Worm (Caenorhabditis elegans) whole organism, L1 larva: Measurements from ENCODE around the gene Y6D1A.2.

ENCODE experiments used
- C16A3.4 ChIP-seq: fragments of 150-350 bp; optimal IDR thresholded peaks from 2 replicates; lab custom pipeline; 2014; ENCODE audit warnings: missing biosample characterization, missing genetic modification characterization
- C34B4.2 ChIP-seq: sonication (generic microtip); optimal IDR thresholded peaks from 2 replicates; lab custom pipeline; 2017; ENCODE audit warnings: mild to moderate bottlenecking, missing genetic modification characterization, missing compliant biosample characterization
- aha-1 ChIP-seq: fragments of 150-350 bp; optimal IDR thresholded peaks from 2 replicates; lab custom pipeline; 2014; ENCODE audit warnings: missing biosample characterization, missing genetic modification characterization
- alr-1 ChIP-seq: fragments of 200-800 bp; sonication (Bioruptor generic); optimal IDR thresholded peaks from 2 replicates; lab custom pipeline; 2018; ENCODE audit warnings: borderline replicate concordance, mild to moderate bottlenecking, missing genetic modification characterization, missing compliant biosample characterization
- aly-2 ChIP-seq: fragments of 150-350 bp; optimal IDR thresholded peaks from 2 replicates; lab custom pipeline; 2014; ENCODE audit warnings: missing biosample characterization, missing genetic modification characterization
- ama-1 ChIP-seq: fragments of 150-350 bp; optimal IDR thresholded peaks from 2 replicates; lab custom pipeline; 2014
- blmp-1 ChIP-seq: fragments of 150-350 bp; optimal IDR thresholded peaks from 2 replicates; lab custom pipeline; 2014; ENCODE audit warnings: missing biosample characterization, missing genetic modification characterization
- ceh-63 ChIP-seq: fragments of 200-800 bp; sonication (Bioruptor generic); optimal IDR thresholded peaks from 2 replicates; lab custom pipeline; 2018; ENCODE audit warnings: mild to moderate bottlenecking, missing genetic modification characterization, missing compliant biosample characterization
- ceh-82 ChIP-seq, 3 experiments: fragments of 150-350 bp in 1 of 3; sonication (generic microtip) in 2 of 3; optimal IDR thresholded peaks; 2 replicates each; lab custom pipeline; 2014 to 2017; ENCODE audit warnings: missing biosample characterization in 3 of 3, missing genetic modification characterization in 3 of 3
- ceh-88 ChIP-seq: fragments of 200-800 bp; sonication (Bioruptor generic); IDR thresholded peaks from 2 replicates; pipeline ENCODE4 v1.3.6; 2022; ENCODE audit warnings: missing genetic modification characterization, missing compliant biosample characterization
- ceh-90 ChIP-seq: sonication (generic microtip); optimal IDR thresholded peaks from 2 replicates; lab custom pipeline; 2016; ENCODE audit warnings: missing genetic modification characterization, missing compliant biosample characterization
- dpl-1 ChIP-seq, 3 experiments: fragments of 150-350 bp in 2 of 3; sonication (generic microtip) in 1 of 3; optimal IDR thresholded peaks; 2 replicates each; lab custom pipeline; 2014 to 2017; ENCODE audit warnings: missing biosample characterization in 3 of 3, missing genetic modification characterization in 3 of 3, missing genetic modification reagents in 3 of 3
- dsc-1 ChIP-seq: sonication (generic microtip); optimal IDR thresholded peaks from 2 replicates; lab custom pipeline; 2016; ENCODE audit warnings: mild to moderate bottlenecking, missing genetic modification characterization, missing compliant biosample characterization
- egl-13 ChIP-seq: sonication (generic microtip); optimal IDR thresholded peaks from 2 replicates; lab custom pipeline; 2016; ENCODE audit warnings: missing genotype, missing genetic modification reagents, missing genetic modification characterization, missing compliant biosample characterization
- egl-27 ChIP-seq, 2 experiments: fragments of 150-350 bp in 1 of 2; sonication (generic microtip); optimal IDR thresholded peaks; 3 replicates each; lab custom pipeline; 2017 to 2018; ENCODE audit warnings: missing biosample characterization in 2 of 2, missing genetic modification characterization in 2 of 2, missing genetic modification reagents in 2 of 2
- elt-2 ChIP-seq: sonication (generic microtip); optimal IDR thresholded peaks from 2 replicates; lab custom pipeline; 2016; ENCODE audit warnings: missing genetic modification characterization, mild to moderate bottlenecking, inconsistent platforms, missing compliant biosample characterization, missing genetic modification reagents
- elt-3 ChIP-seq, 6 experiments: fragments of 150-350 bp in 1 of 6; sonication (generic microtip); optimal IDR thresholded peaks; 2 replicates each; lab custom pipeline; 2017 to 2018; ENCODE audit warnings: missing biosample characterization in 6 of 6, missing genetic modification characterization in 6 of 6, inconsistent platforms in 1 of 6
- ets-5 ChIP-seq: fragments of 200-800 bp; sonication (Bioruptor generic); IDR thresholded peaks from 2 replicates; pipeline ENCODE4 v1.3.6; 2022; ENCODE audit warnings: missing genetic modification characterization, missing compliant biosample characterization
- fkh-4 ChIP-seq: sonication (generic microtip); optimal IDR thresholded peaks from 2 replicates; lab custom pipeline; 2016; ENCODE audit warnings: missing compliant biosample characterization, missing genetic modification characterization, borderline replicate concordance
- fkh-8 ChIP-seq: sonication (generic microtip); optimal IDR thresholded peaks from 2 replicates; lab custom pipeline; 2016; ENCODE audit warnings: mild to moderate bottlenecking, missing genetic modification characterization, missing compliant biosample characterization
- grh-1 ChIP-seq: fragments of 200-800 bp; sonication (Bioruptor generic); IDR thresholded peaks from 2 replicates; pipeline ENCODE4 v1.3.6; 2022; ENCODE audit warnings: missing genetic modification reagents, missing genetic modification characterization, missing compliant biosample characterization
- hlh-4 ChIP-seq: sonication (generic microtip); optimal IDR thresholded peaks from 2 replicates; lab custom pipeline; 2016; ENCODE audit warnings: mild to moderate bottlenecking, missing genetic modification characterization, missing compliant biosample characterization
- isw-1 ChIP-seq: fragments of 200-800 bp; sonication (Bioruptor generic); IDR thresholded peaks from 2 replicates; pipeline ENCODE4 v1.3.6; 2022; ENCODE audit warnings: missing genetic modification characterization, missing compliant biosample characterization
- lin-13 ChIP-seq: fragments of 150-350 bp; optimal IDR thresholded peaks from 2 replicates; lab custom pipeline; 2014; ENCODE audit warnings: missing biosample characterization, missing genetic modification reagents, missing genetic modification characterization
- lin-14 ChIP-seq: fragments of 200-800 bp; sonication (Bioruptor generic); optimal IDR thresholded peaks from 2 replicates; lab custom pipeline; 2018; ENCODE audit warnings: mild to moderate bottlenecking, missing genetic modification characterization, moderate library complexity, missing compliant biosample characterization
- lir-3 ChIP-seq: sonication (generic microtip); optimal IDR thresholded peaks from 2 replicates; lab custom pipeline; 2016; ENCODE audit warnings: mild to moderate bottlenecking, missing genetic modification characterization, moderate library complexity, missing compliant biosample characterization; ENCODE audit not compliant: poor library complexity
- lsy-2 ChIP-seq, 2 experiments: fragments of 150-350 bp; optimal IDR thresholded peaks; 2 replicates each; lab custom pipeline; 2014; ENCODE audit warnings: missing biosample characterization in 2 of 2, missing genetic modification characterization in 2 of 2
- mab-9 ChIP-seq: fragments of 200-800 bp; sonication (Bioruptor generic); IDR thresholded peaks from 2 replicates; pipeline ENCODE4 v1.3.6; 2022; ENCODE audit warnings: missing genetic modification reagents, missing genetic modification characterization, missing compliant biosample characterization
- mep-1 ChIP-seq: fragments of 150-350 bp; optimal IDR thresholded peaks from 2 replicates; lab custom pipeline; 2014; ENCODE audit warnings: missing biosample characterization, missing genetic modification characterization
- nhr-19 ChIP-seq: fragments of 200-800 bp; sonication (Bioruptor generic); conservative IDR thresholded peaks from 2 replicates; pipeline ENCODE4 v1.3.6; 2022; ENCODE audit warnings: missing genetic modification characterization, missing compliant biosample characterization
- nhr-20 ChIP-seq: sonication (generic microtip); optimal IDR thresholded peaks from 2 replicates; lab custom pipeline; 2016; ENCODE audit warnings: mild to moderate bottlenecking, missing genetic modification characterization, missing compliant biosample characterization
- nhr-28 ChIP-seq: fragments of 150-350 bp; optimal IDR thresholded peaks from 2 replicates; lab custom pipeline; 2014; ENCODE audit warnings: missing biosample characterization, missing genetic modification characterization
- nhr-71 ChIP-seq: sonication (generic microtip); optimal IDR thresholded peaks from 2 replicates; lab custom pipeline; 2016; ENCODE audit warnings: mild to moderate bottlenecking, missing genetic modification characterization, moderate library complexity, missing compliant biosample characterization
- nhr-77 ChIP-seq: fragments of 150-350 bp; optimal IDR thresholded peaks from 2 replicates; lab custom pipeline; 2014; ENCODE audit warnings: missing biosample characterization, missing genetic modification characterization
- nhr-85 ChIP-seq: sonication (generic microtip); peaks from one replicate; lab custom pipeline; 2016; ENCODE audit warnings: missing genetic modification characterization, inconsistent platforms, missing compliant biosample characterization
- nhr-90 ChIP-seq: sonication (generic microtip); optimal IDR thresholded peaks from 2 replicates; lab custom pipeline; 2016; ENCODE audit warnings: mild to moderate bottlenecking, missing genetic modification characterization, missing compliant biosample characterization; ENCODE audit not compliant: poor library complexity
- pag-3 ChIP-seq: sonication (generic microtip); optimal IDR thresholded peaks from 2 replicates; lab custom pipeline; 2017; ENCODE audit warnings: missing genetic modification characterization, mild to moderate bottlenecking, missing compliant biosample characterization, antibody characterized with exemption, borderline replicate concordance; ENCODE audit not compliant: insufficient read depth
- pax-3 ChIP-seq: fragments of 200-800 bp; sonication (Bioruptor generic); optimal IDR thresholded peaks from 2 replicates; lab custom pipeline; 2018; ENCODE audit warnings: mild to moderate bottlenecking, missing genetic modification characterization, moderate library complexity, missing compliant biosample characterization
- pqm-1 ChIP-seq: sonication (generic microtip); optimal IDR thresholded peaks from 3 replicates; lab custom pipeline; 2017; ENCODE audit warnings: missing biosample characterization, missing genetic modification characterization
- rnt-1 ChIP-seq: sonication (generic microtip); optimal IDR thresholded peaks from 2 replicates; lab custom pipeline; 2016; ENCODE audit warnings: mild to moderate bottlenecking, missing genetic modification characterization, moderate library complexity, missing compliant biosample characterization
- snpc-4 ChIP-seq: fragments of 150-350 bp; optimal IDR thresholded peaks from 2 replicates; lab custom pipeline; 2014; ENCODE audit warnings: missing biosample characterization, missing genetic modification characterization
- snu-23 ChIP-seq: sonication (generic microtip); optimal IDR thresholded peaks from 2 replicates; lab custom pipeline; 2016; ENCODE audit warnings: missing genetic modification characterization, missing compliant biosample characterization
- sox-4 ChIP-seq: sonication (generic microtip); optimal IDR thresholded peaks from 2 replicates; lab custom pipeline; 2016; ENCODE audit warnings: missing genetic modification characterization, missing compliant biosample characterization
- sptf-1 ChIP-seq: fragments of 150-350 bp; optimal IDR thresholded peaks from 2 replicates; lab custom pipeline; 2014; ENCODE audit warnings: missing biosample characterization, missing genetic modification characterization
- tlp-1 ChIP-seq: fragments of 150-350 bp; optimal IDR thresholded peaks from 2 replicates; lab custom pipeline; 2014; ENCODE audit warnings: missing biosample characterization, missing genetic modification characterization
- unc-86 ChIP-seq: sonication (generic microtip); optimal IDR thresholded peaks from 2 replicates; lab custom pipeline; 2016; ENCODE audit warnings: missing genetic modification characterization, missing compliant biosample characterization
- unc-98 ChIP-seq: fragments of 200-800 bp; sonication (Bioruptor generic); IDR thresholded peaks from 2 replicates; pipeline ENCODE4 v1.3.6; 2022; ENCODE audit warnings: missing genetic modification characterization, missing compliant biosample characterization
- xbp-1 ChIP-seq: sonication (generic microtip); optimal IDR thresholded peaks from 2 replicates; lab custom pipeline; 2016; ENCODE audit warnings: missing genetic modification characterization, missing compliant biosample characterization

Gene Y6D1A.2

ce11 chrII:11839116-11839515 is 19.4 kb upstream of the Y6D1A.2 start:
- TF ChIP-seq ama-1 (lab: Kevin White, UChicago) = no peak
- no peak for TF ChIP-seq lir-3 (tag; lab: Kevin White, UChicago)
- no peak for TF ChIP-seq unc-86 (tag; lab: Kevin White, UChicago)
- TF ChIP-seq tlp-1 (tag; lab: Kevin White, UChicago) = no peak
- peak in 1 of 2 experiments; percentile 18 for TF ChIP-seq lsy-2 (tag; optimal IDR thresholded peaks at IDR 0.05; lab: Kevin White, UChicago)
- no peak for TF ChIP-seq C16A3.4
- TF ChIP-seq lin-13 = no peak
- no peak for TF ChIP-seq xbp-1 (tag; lab: Kevin White, UChicago)
- no peak for TF ChIP-seq mep-1 (tag; lab: Kevin White, UChicago)
- no peak for TF ChIP-seq mab-9
- no peak for TF ChIP-seq fkh-8
- TF ChIP-seq rnt-1 (tag; lab: Kevin White, UChicago) = no peak
- TF ChIP-seq ets-5 = no peak
- TF ChIP-seq nhr-85 (tag; lab: Kevin White, UChicago) = peak; percentile 89
- TF ChIP-seq nhr-90 (tag; lab: Kevin White, UChicago) = no peak
- no peak for TF ChIP-seq pax-3
- TF ChIP-seq egl-13 (tag; lab: Kevin White, UChicago) = no peak
- no peak for TF ChIP-seq ceh-82 (tag; optimal IDR thresholded peaks at IDR 0.05; lab: Kevin White, UChicago)
- no peak for TF ChIP-seq elt-2 (tag; lab: Kevin White, UChicago)
- TF ChIP-seq snu-23 (GFP tag; lab: Kevin White, UChicago) = peak; percentile 14
- TF ChIP-seq blmp-1 (tag; lab: Kevin White, UChicago) = peak; percentile 15
- TF ChIP-seq snpc-4 = no peak
- TF ChIP-seq ceh-90 (tag; lab: Kevin White, UChicago) = no peak
- peak; percentile 64 for TF ChIP-seq nhr-71 (tag; lab: Kevin White, UChicago)
- no peak for TF ChIP-seq isw-1 (GFP tag; lab: Robert Waterston, UW)
- TF ChIP-seq sptf-1 (tag; lab: Kevin White, UChicago) = no peak
- TF ChIP-seq ceh-88 = no peak
- no peak for TF ChIP-seq nhr-28
- TF ChIP-seq lin-14 = peak; percentile 50
- TF ChIP-seq pag-3 (tag; lab: Kevin White, UChicago) = no peak
- no peak for TF ChIP-seq ceh-63
- TF ChIP-seq grh-1 (GFP tag; lab: Robert Waterston, UW) = no peak
- TF ChIP-seq elt-3 (tag; optimal IDR thresholded peaks at IDR 0.05; lab: Kevin White, UChicago) = peak in 1 of 6 experiments; percentile 48
- no peak for TF ChIP-seq dsc-1
- TF ChIP-seq alr-1 = no peak
- no peak for TF ChIP-seq unc-98 (GFP tag; lab: Robert Waterston, UW)
- no peak for TF ChIP-seq sox-4
- no peak for TF ChIP-seq egl-27 (tag; optimal IDR thresholded peaks at IDR 0.05; lab: Kevin White, UChicago)
- no peak for TF ChIP-seq fkh-4
- TF ChIP-seq nhr-19 (GFP tag; lab: Robert Waterston, UW) = peak; percentile 21; the same call in 1 of the 2 replicates
- no peak for TF ChIP-seq dpl-1 (GFP tag; optimal IDR thresholded peaks at IDR 0.05; lab: Kevin White, UChicago)
- no peak for TF ChIP-seq hlh-4 (tag; lab: Kevin White, UChicago)
- peak; percentile 60 for TF ChIP-seq nhr-20 (tag; lab: Kevin White, UChicago)
- no peak for TF ChIP-seq C34B4.2 (tag; lab: Kevin White, UChicago)
- TF ChIP-seq aly-2 (tag; lab: Kevin White, UChicago) = no peak
- no peak for TF ChIP-seq nhr-77 (tag; lab: Kevin White, UChicago)
- no peak for TF ChIP-seq pqm-1 (tag; lab: Kevin White, UChicago)
- no peak for TF ChIP-seq aha-1 (tag; lab: Kevin White, UChicago)
- TF ChIP-seq, all 84 proteins: peak for 9
